Fruit fly (Drosophila melanogaster) whole organism, prepupa: ENCODE results near the gene CG6028.

Source experiments
- CG10669 ChIP-seq: fragments of 200-800 bp; sonication (Bioruptor generic); optimal IDR thresholded peaks from 3 replicates; lab custom pipeline; 2018; ENCODE audit warnings: missing biosample characterization, mild to moderate bottlenecking, missing genetic modification characterization, moderate library complexity
- CG11294 ChIP-seq: fragments of 200-800 bp; sonication (Bioruptor generic); IDR thresholded peaks from 2 replicates; pipeline ENCODE4 v1.3.6; 2022; ENCODE audit warnings: missing biosample characterization, missing genetic modification characterization
- CG16779 ChIP-seq: fragments of 200-800 bp; sonication (Bioruptor generic); optimal IDR thresholded peaks from 3 replicates; lab custom pipeline; 2017; ENCODE audit warnings: missing biosample characterization, mild to moderate bottlenecking, missing genetic modification characterization
- CG34406 ChIP-seq: fragments of 200-800 bp; sonication (Bioruptor generic); optimal IDR thresholded peaks from 3 replicates; lab custom pipeline; 2016; ENCODE audit warnings: missing biosample characterization, missing genetic modification characterization
- CG4318 ChIP-seq: fragments of 200-800 bp; sonication (Bioruptor generic); optimal IDR thresholded peaks from 3 replicates; lab custom pipeline; 2017; ENCODE audit warnings: missing biosample characterization, mild to moderate bottlenecking, missing genetic modification characterization
- Eip75B ChIP-seq: fragments of 200-800 bp; sonication (Bioruptor generic); optimal IDR thresholded peaks from 3 replicates; lab custom pipeline; 2016; ENCODE audit warnings: missing biosample characterization, missing genetic modification characterization
- Ets21C ChIP-seq: fragments of 200-800 bp; sonication (Bioruptor generic); optimal IDR thresholded peaks from 3 replicates; lab custom pipeline; 2016; ENCODE audit warnings: missing biosample characterization, missing genetic modification characterization
- Hr38 ChIP-seq: sonication (Bioruptor generic); optimal IDR thresholded peaks from 2 replicates; lab custom pipeline; 2016; ENCODE audit warnings: missing biosample characterization, missing genetic modification characterization
- Lpt ChIP-seq: fragments of 200-800 bp; sonication (Bioruptor generic); optimal IDR thresholded peaks from 3 replicates; lab custom pipeline; 2016; ENCODE audit warnings: missing biosample characterization, missing genetic modification characterization
- Sox102F ChIP-seq: fragments of 200-800 bp; sonication (Bioruptor generic); optimal IDR thresholded peaks from 2 replicates; lab custom pipeline; 2016; ENCODE audit warnings: missing biosample characterization, mild to moderate bottlenecking, missing genetic modification characterization
- achi ChIP-seq: fragments of 200-800 bp; sonication (Bioruptor generic); optimal IDR thresholded peaks from 3 replicates; lab custom pipeline; 2016; ENCODE audit warnings: missing biosample characterization, missing genetic modification characterization
- dac ChIP-seq: fragments of 200-800 bp; sonication (Bioruptor generic); optimal IDR thresholded peaks from 2 replicates; lab custom pipeline; 2017; ENCODE audit warnings: missing biosample characterization, mild to moderate bottlenecking, missing genetic modification characterization
- eg ChIP-seq: fragments of 200-800 bp; sonication (Bioruptor generic); IDR thresholded peaks from 3 replicates; pipeline ENCODE4 v1.3.6; 2022; ENCODE audit warnings: missing biosample characterization, missing genetic modification characterization
- svp ChIP-seq: fragments of 200-800 bp; sonication (Bioruptor generic); peaks from one replicate; lab custom pipeline; 2016; ENCODE audit warnings: missing biosample characterization, missing genetic modification characterization

dm6 chr3R:22044443-22044970 is 19.2 kb upstream of the CG6028 start:
- no peak for TF ChIP-seq CG11294 (GFP tag; lab: Robert Waterston, UW)
- TF ChIP-seq CG10669 (GFP tag; lab: Kevin White, UChicago) = no peak
- TF ChIP-seq Ets21C = no peak
- TF ChIP-seq eg = no peak
- no peak for TF ChIP-seq Eip75B (GFP tag; lab: Kevin White, UChicago)
- no peak for TF ChIP-seq Lpt (GFP tag; lab: Kevin White, UChicago)
- no peak for TF ChIP-seq CG16779 (tag; lab: Kevin White, UChicago)
- TF ChIP-seq achi (GFP tag; lab: Kevin White, UChicago) = no peak
- TF ChIP-seq svp (GFP tag; lab: Kevin White, UChicago) = no peak
- TF ChIP-seq Sox102F (GFP tag; lab: Kevin White, UChicago) = no peak
- no peak for TF ChIP-seq dac
- no peak for TF ChIP-seq CG4318 (GFP tag; lab: Kevin White, UChicago)
- no peak for TF ChIP-seq Hr38 (GFP tag; lab: Kevin White, UChicago)
- no peak for TF ChIP-seq CG34406 (GFP tag; lab: Kevin White, UChicago)
